Fruit fly (Drosophila melanogaster): ENCODE measurements around the gene CG4955.
A peak's percentile ranks its signal among the peaks of the same experiment; 100 is the strongest.

The CG4955 gene

dm6 chrX:17129733-17130466 lies 48.7 kb downstream of the CG4955 start (continued):
- TF ChIP-seq Blimp-1 (GFP tag; optimal IDR thresholded peaks at IDR 0.05) (no peak), CG31627 (GFP tag; optimal IDR thresholded peaks at IDR 0.05) (no peak), fkh (GFP tag; optimal IDR thresholded peaks at IDR 0.05) (peak; percentile 91), CG8119 (GFP tag; IDR thresholded peaks at IDR 0.05) (peak; percentile 76), fd85E (GFP tag; optimal IDR thresholded peaks at IDR 0.05) (no peak), CG11902 (GFP tag; optimal IDR thresholded peaks at IDR 0.05) (no peak), OdsH (GFP tag; optimal IDR thresholded peaks at IDR 0.05) (peak; percentile 63), salr (GFP tag; optimal IDR thresholded peaks at IDR 0.05) (peak in 1 of 2 experiments; percentile 25), lz (GFP tag; optimal IDR thresholded peaks at IDR 0.05) (no peak), CG6792 (GFP tag; optimal IDR thresholded peaks at IDR 0.05) (peak; percentile 46), pdm3 (GFP tag; optimal IDR thresholded peaks at IDR 0.05) (peak; percentile 28), dac (GFP tag; optimal IDR thresholded peaks at IDR 0.05) (peak; percentile 25), acj6 (GFP tag; optimal IDR thresholded peaks at IDR 0.05) (peak; percentile 58), vri (GFP tag; optimal IDR thresholded peaks at IDR 0.05) (peak; percentile 82), CG6163 (GFP tag; IDR thresholded peaks at IDR 0.05) (peak; percentile 54; the same call in 2 of the 3 replicates)

dm6 chrX:17132685-17133084 lies 51.4 kb downstream of the CG4955 start:
- TF ChIP-seq CG15336 (GFP tag; IDR thresholded peaks at IDR 0.05) (peak; percentile 47), CG8119 (GFP tag; IDR thresholded peaks at IDR 0.05) (no peak), CG6808 (GFP tag; optimal IDR thresholded peaks at IDR 0.05) (no peak), Sox15 (GFP tag; optimal IDR thresholded peaks at IDR 0.05) (no peak), CG10669 (GFP tag; optimal IDR thresholded peaks at IDR 0.05) (no peak)

Measured in whole organism, prepupa.